Fruit fly (Drosophila melanogaster): Measurements from ENCODE around the gene sov.
A peak's percentile ranks its signal among the peaks of the same experiment; 100 is the strongest.

sov gene

DNA sequence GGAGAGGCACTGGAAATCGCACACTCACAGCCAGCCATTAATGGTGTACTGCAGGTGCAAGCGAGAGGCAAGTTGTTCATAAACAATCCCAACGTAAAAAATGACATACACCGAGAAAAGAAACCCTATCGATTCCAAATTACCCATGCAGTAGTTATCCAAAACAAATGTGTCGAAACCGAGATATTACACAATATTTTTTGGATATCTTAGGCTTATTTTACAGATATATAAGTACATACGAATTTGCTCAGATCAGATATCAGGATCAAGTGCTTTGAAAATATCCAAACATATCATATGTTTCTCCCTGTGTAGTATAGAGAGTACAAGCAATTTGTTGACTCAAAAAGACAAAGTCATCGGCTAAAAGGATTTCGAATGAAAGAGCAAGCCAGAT lies 21.3 kb downstream of the sov start:
- peak; percentile 57 for TF ChIP-seq CG15696 (tag; optimal IDR thresholded peaks at IDR 0.05)
- TF ChIP-seq CG1603 (tag; optimal IDR thresholded peaks at IDR 0.05), result peak; percentile 48
- no peak for TF ChIP-seq emc (GFP tag; optimal IDR thresholded peaks at IDR 0.05)
- TF ChIP-seq da (GFP tag; optimal IDR thresholded peaks at IDR 0.05), result no peak
- peak in 1 of 3 experiments; percentile 42 for TF ChIP-seq lola (GFP tag; optimal IDR thresholded peaks at IDR 0.05)
- peak; percentile 25 for TF ChIP-seq CG14710 (tag; optimal IDR thresholded peaks at IDR 0.05)
- TF ChIP-seq CG34376 (GFP tag; optimal IDR thresholded peaks at IDR 0.05), result no peak
- TF ChIP-seq CG6689 (GFP tag; IDR thresholded peaks at IDR 0.05), result 0 out of 2 replicates have a peak, but pooled peaks have one; percentile 13
- peak; percentile 46 for TF ChIP-seq CG2712 (tag; optimal IDR thresholded peaks at IDR 0.05)
- peak; percentile 24 for TF ChIP-seq zen (tag; optimal IDR thresholded peaks at IDR 0.05)
- TF ChIP-seq CG4730 (GFP tag; IDR thresholded peaks at IDR 0.05), result no peak
- TF ChIP-seq zf30C (GFP tag; optimal IDR thresholded peaks at IDR 0.05), result peak; percentile 78
- peak; percentile 59 for TF ChIP-seq Med (GFP tag)
- TF ChIP-seq CG1792 (GFP tag; optimal IDR thresholded peaks at IDR 0.05), result no peak
- TF ChIP-seq CG4707 (GFP tag; optimal IDR thresholded peaks at IDR 0.05), result no peak
- TF ChIP-seq CG10979 (tag; optimal IDR thresholded peaks at IDR 0.05), result peak; percentile 31
- TF ChIP-seq phol (tag; optimal IDR thresholded peaks at IDR 0.05), result peak; percentile 42
- TF ChIP-seq lbe (GFP tag; optimal IDR thresholded peaks at IDR 0.05), result peak; percentile 79
- peak; percentile 6 for TF ChIP-seq az2 (GFP tag; optimal IDR thresholded peaks at IDR 0.05)
- peak; percentile 89 for TF ChIP-seq sens (GFP tag)
- TF ChIP-seq dmrt11E (tag; optimal IDR thresholded peaks at IDR 0.05), result peak; percentile 59
- TF ChIP-seq Drgx (GFP tag; IDR thresholded peaks at IDR 0.05), result peak; percentile 50
- TF ChIP-seq CG8944 (GFP tag; optimal IDR thresholded peaks at IDR 0.05), result peak; percentile 15
- TF ChIP-seq CG4404 (GFP tag; IDR thresholded peaks at IDR 0.05), result peak; percentile 35; the same call in 1 of the 2 replicates
- TF ChIP-seq CG33557 (GFP tag; optimal IDR thresholded peaks at IDR 0.05), result peak; percentile 5
- TF ChIP-seq CG18262 (tag; optimal IDR thresholded peaks at IDR 0.05), result peak; percentile 29
- TF ChIP-seq CG17829 (tag; optimal IDR thresholded peaks at IDR 0.05), result peak; percentile 0
- peak; percentile 30 to 70 for TF ChIP-seq bsh (GFP tag; optimal IDR thresholded peaks at IDR 0.05)
- TF ChIP-seq chif (GFP tag; optimal IDR thresholded peaks at IDR 0.05), result peak in 1 of 2 experiments; percentile 35
- TF ChIP-seq nom (GFP tag; optimal IDR thresholded peaks at IDR 0.05), result peak; percentile 70
- peak; percentile 32 for TF ChIP-seq fd96Cb (tag; optimal IDR thresholded peaks at IDR 0.05)
- TF ChIP-seq Atf3 (GFP tag; optimal IDR thresholded peaks at IDR 0.05), result no peak
- peak; percentile 50 for TF ChIP-seq gem (tag; optimal IDR thresholded peaks at IDR 0.05)
- peak; percentile 29 for TF ChIP-seq CG9727 (GFP tag; optimal IDR thresholded peaks at IDR 0.05)
- no peak; the same call in 1 of the 2 replicates for TF ChIP-seq sisA (GFP tag; IDR thresholded peaks at IDR 0.05)
- 0 out of 2 replicates have a peak, but pooled peaks have one; percentile 3 for TF ChIP-seq crol (GFP tag; IDR thresholded peaks at IDR 0.05)
- TF ChIP-seq CG8924 (tag; optimal IDR thresholded peaks at IDR 0.05), result peak; percentile 4
- TF ChIP-seq Oli (tag; optimal IDR thresholded peaks at IDR 0.05), result no peak
- peak; percentile 4 for TF ChIP-seq nmo (GFP tag; optimal IDR thresholded peaks at IDR 0.05)
- peak; percentile 78 for TF ChIP-seq corto (GFP tag; optimal IDR thresholded peaks at IDR 0.05)
- TF ChIP-seq CG12391 (tag; optimal IDR thresholded peaks at IDR 0.05), result peak; percentile 12
- peak; percentile 39; the same call in 1 of the 2 replicates for TF ChIP-seq Xrp1 (GFP tag; IDR thresholded peaks at IDR 0.05)
